Worm (Caenorhabditis elegans): ENCODE measurements around the gene rft-2.

The rft-2 gene

ce11 chrV:4491273-4492094, 41.1 kb upstream of the rft-2 start:
- TF ChIP-seq hlh-11 (tag; optimal IDR thresholded peaks at IDR 0.05) (peak; percentile 73), dmd-6 (GFP tag; IDR thresholded peaks at IDR 0.05) (peak; percentile 82), zip-11 (GFP tag; IDR thresholded peaks at IDR 0.05) (no peak), nhr-10 (tag; optimal IDR thresholded peaks at IDR 0.05) (no peak), unc-62 (GFP tag; optimal IDR thresholded peaks at IDR 0.05 in 1 of 2) (peak in 1 of 2 experiments; percentile 97), unc-62 (tag; optimal IDR thresholded peaks at IDR 0.05) (no peak), nhr-77 (tag; optimal IDR thresholded peaks at IDR 0.05) (no peak), vab-7 (GFP tag; IDR thresholded peaks at IDR 0.05) (no peak), lir-3 (tag; optimal IDR thresholded peaks at IDR 0.05) (no peak), ceh-20 (GFP tag; IDR thresholded peaks at IDR 0.05) (peak; percentile 71), daf-16 (GFP tag; optimal IDR thresholded peaks at IDR 0.05) (peak in 1 of 2 experiments; percentile 0), daf-16 (tag; optimal IDR thresholded peaks at IDR 0.05) (peak; percentile 39), nhr-111 (GFP tag; optimal IDR thresholded peaks at IDR 0.05) (no peak), ceh-62 (tag; optimal IDR thresholded peaks at IDR 0.05) (no peak), nhr-28 (tag; optimal IDR thresholded peaks at IDR 0.05) (peak; percentile 32), lin-1 (GFP tag; IDR thresholded peaks at IDR 0.05) (0 out of 2 replicates have a peak, but pooled peaks have one; percentile 26), aha-1 (tag) (peak; percentile 67), lsy-2 (tag; optimal IDR thresholded peaks at IDR 0.05) (no peak), hlh-30 (tag; optimal IDR thresholded peaks at IDR 0.05; ENCODE audit: insufficient read depth) (no peak), nhr-6 (tag; optimal IDR thresholded peaks at IDR 0.05) (no peak), set-16 (GFP tag; IDR thresholded peaks at IDR 0.05) (peak; percentile 73), saeg-2 (GFP tag; IDR thresholded peaks at IDR 0.05) (0 out of 2 replicates have a peak, but pooled peaks have one; percentile 13), arid-1 (GFP tag; conservative IDR thresholded peaks at IDR 0.05) (no peak), ZK546.5 (tag; optimal IDR thresholded peaks at IDR 0.05) (no peak), jun-1 (tag; optimal IDR thresholded peaks at IDR 0.05) (no peak), ceh-32 (tag; optimal IDR thresholded peaks at IDR 0.05; ENCODE audit: poor library complexity) (no peak), mdt-29 (GFP tag; IDR thresholded peaks at IDR 0.05) (0 out of 2 replicates have a peak, but pooled peaks have one; percentile 24), Y105C5A.15 (GFP tag; IDR thresholded peaks at IDR 0.05) (no peak), nhr-25 (tag; optimal IDR thresholded peaks at IDR 0.05; ENCODE audit: borderline replicate concordance, insufficient read depth) (no peak), daf-8 (GFP tag; IDR thresholded peaks at IDR 0.05) (no peak), fos-1 (tag; optimal IDR thresholded peaks at IDR 0.05) (no peak), cey-2 (tag; optimal IDR thresholded peaks at IDR 0.05; ENCODE audit: borderline replicate concordance, insufficient read depth) (no peak), spr-3 (GFP tag; optimal IDR thresholded peaks at IDR 0.05) (no peak), dve-1 (tag; optimal IDR thresholded peaks at IDR 0.05; ENCODE audit: insufficient read depth) (peak; percentile 58), T26A8.4 (GFP tag; IDR thresholded peaks at IDR 0.05) (peak; percentile 26; the same call in 1 of the 2 replicates), unc-130 (GFP tag; optimal IDR thresholded peaks at IDR 0.05) (no peak), mxl-2 (GFP tag; conservative IDR thresholded peaks at IDR 0.05) (no peak), zfp-2 (tag; optimal IDR thresholded peaks at IDR 0.05) (no peak), lin-29 (GFP tag; IDR thresholded peaks at IDR 0.05) (no peak), F37D6.2 (tag; optimal IDR thresholded peaks at IDR 0.05) (no peak), ZK337.2 (GFP tag; IDR thresholded peaks at IDR 0.05) (no peak)

Data from whole organism, L4 larva.